Fruit fly (Drosophila melanogaster): ENCODE measurements around the gene CG15579.

CG15579 gene

DNA sequence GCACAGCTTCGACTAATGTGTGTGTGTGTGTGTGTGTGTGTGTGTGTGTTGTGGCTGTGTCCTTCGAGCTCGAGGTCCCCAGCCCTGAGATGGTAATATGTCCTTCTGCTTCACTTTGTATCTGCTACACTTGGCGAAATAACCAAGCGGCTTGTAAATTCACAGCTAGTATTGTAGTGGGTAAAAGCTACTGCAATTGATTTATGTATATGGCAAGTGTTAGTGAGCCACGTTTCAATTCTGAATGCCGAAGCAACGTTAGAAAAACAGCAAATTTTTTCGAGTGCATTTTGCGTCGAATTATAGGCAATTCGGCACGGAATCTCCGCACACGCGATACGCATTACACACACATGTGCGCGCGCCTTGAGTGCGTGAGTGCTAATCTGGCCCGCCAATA is 48.9 kb downstream of the CG15579 start (continued):
- no peak for TF ChIP-seq rib (GFP tag; IDR thresholded peaks at IDR 0.05)
- TF ChIP-seq CG11247 (GFP tag; IDR thresholded peaks at IDR 0.05) = no peak
- peak; percentile 21 for TF ChIP-seq CG12659 (GFP tag; optimal IDR thresholded peaks at IDR 0.05)
- no peak for TF ChIP-seq Dll (GFP tag; IDR thresholded peaks at IDR 0.05; ENCODE audit: partially characterized antibody)
- no peak for TF ChIP-seq C15 (GFP tag; IDR thresholded peaks at IDR 0.05)
- no peak for TF ChIP-seq CG9876 (GFP tag; optimal IDR thresholded peaks at IDR 0.05)
- peak; percentile 18 for TF ChIP-seq Sox100B (GFP tag; optimal IDR thresholded peaks at IDR 0.05)
- peak; percentile 72 for TF ChIP-seq Rfx (GFP tag; IDR thresholded peaks at IDR 0.05)
- no peak for TF ChIP-seq YL-1 (GFP tag; optimal IDR thresholded peaks at IDR 0.05)
- no peak for TF ChIP-seq CG6765 (GFP tag; optimal IDR thresholded peaks at IDR 0.05)
- TF ChIP-seq CG9797 (GFP tag; optimal IDR thresholded peaks at IDR 0.05) = no peak
- TF ChIP-seq slbo (GFP tag; IDR thresholded peaks at IDR 0.05) = peak; percentile 69
- peak; percentile 40 for TF ChIP-seq CG13624 (GFP tag; optimal IDR thresholded peaks at IDR 0.05)
- TF ChIP-seq hkb (optimal IDR thresholded peaks at IDR 0.05) = no peak
- TF ChIP-seq hkb (GFP tag; IDR thresholded peaks at IDR 0.05) = peak; percentile 44; the same call in 1 of the 2 replicates
- peak; percentile 23 for TF ChIP-seq Dek (tag; optimal IDR thresholded peaks at IDR 0.05)
- TF ChIP-seq CG10979 (tag; optimal IDR thresholded peaks at IDR 0.05) = peak; percentile 46
- no peak for TF ChIP-seq CG10462 (GFP tag; optimal IDR thresholded peaks at IDR 0.05)
- TF ChIP-seq H2.0 (GFP tag; IDR thresholded peaks at IDR 0.05) = peak; percentile 49; the same call in 1 of the 2 replicates
- TF ChIP-seq Six4 (GFP tag; optimal IDR thresholded peaks at IDR 0.05) = peak; percentile 16
- 0 out of 2 replicates have a peak, but pooled peaks have one; percentile 22 for TF ChIP-seq MBD-R2 (GFP tag; IDR thresholded peaks at IDR 0.05)
- peak; percentile 64 for TF ChIP-seq Fer3 (tag; optimal IDR thresholded peaks at IDR 0.05)
- TF ChIP-seq CG4424 (GFP tag; optimal IDR thresholded peaks at IDR 0.05) = peak; percentile 28
- peak; percentile 30 for TF ChIP-seq CG18619 (GFP tag; optimal IDR thresholded peaks at IDR 0.05)
- TF ChIP-seq CTCF (GFP tag; optimal IDR thresholded peaks at IDR 0.05) = no peak
- TF ChIP-seq CG13775 (GFP tag; optimal IDR thresholded peaks at IDR 0.05) = peak; percentile 19
- TF ChIP-seq caup (GFP tag; optimal IDR thresholded peaks at IDR 0.05; ENCODE audit: severe bottlenecking) = peak; percentile 63
- no peak for TF ChIP-seq CG8281 (tag; optimal IDR thresholded peaks at IDR 0.05)
- TF ChIP-seq sisA (GFP tag; IDR thresholded peaks at IDR 0.05) = peak; percentile 57
- TF ChIP-seq dmrt99B (tag; optimal IDR thresholded peaks at IDR 0.05) = peak; percentile 66
- TF ChIP-seq D (optimal IDR thresholded peaks at IDR 0.05) = no peak
- TF ChIP-seq D (GFP tag; optimal IDR thresholded peaks at IDR 0.05) = peak; percentile 37
- peak; percentile 87 for TF ChIP-seq sens (GFP tag)
- peak; percentile 7 for TF ChIP-seq CG16863 (GFP tag; optimal IDR thresholded peaks at IDR 0.05)
- TF ChIP-seq HLH54F (GFP tag; optimal IDR thresholded peaks at IDR 0.05) = peak; percentile 19
- peak; percentile 52 for TF ChIP-seq nmo (GFP tag; optimal IDR thresholded peaks at IDR 0.05)
- TF ChIP-seq CG6689 (GFP tag; IDR thresholded peaks at IDR 0.05) = peak; percentile 62; the same call in 1 of the 2 replicates
- TF ChIP-seq Atf-2 (GFP tag; optimal IDR thresholded peaks at IDR 0.05) = peak; percentile 1
- TF ChIP-seq Ets65A (GFP tag) = peak; percentile 95
- TF ChIP-seq CG9727 (GFP tag; optimal IDR thresholded peaks at IDR 0.05) = peak; percentile 26
- no peak for TF ChIP-seq otp (GFP tag; IDR thresholded peaks at IDR 0.05)
- TF ChIP-seq zen (tag; optimal IDR thresholded peaks at IDR 0.05) = peak; percentile 44
- peak; percentile 5 for TF ChIP-seq pb (GFP tag; optimal IDR thresholded peaks at IDR 0.05)
- no peak for TF ChIP-seq CG10431 (GFP tag; optimal IDR thresholded peaks at IDR 0.05)
- TF ChIP-seq CG10209 (GFP tag; optimal IDR thresholded peaks at IDR 0.05) = peak; percentile 37
- peak; percentile 52; the same call in 1 of the 2 replicates for TF ChIP-seq ranshi (GFP tag; IDR thresholded peaks at IDR 0.05)
- TF ChIP-seq Dbx (GFP tag; IDR thresholded peaks at IDR 0.05) = 0 out of 3 replicates have a peak, but pooled peaks have one; percentile 15
- TF ChIP-seq CG32772 (GFP tag; IDR thresholded peaks at IDR 0.05) = no peak
- peak; percentile 4 for TF ChIP-seq CG4707 (GFP tag; optimal IDR thresholded peaks at IDR 0.05)
- peak; percentile 35 for TF ChIP-seq repo (GFP tag; optimal IDR thresholded peaks at IDR 0.05)
- TF ChIP-seq Hand (GFP tag; optimal IDR thresholded peaks at IDR 0.05) = peak; percentile 32
- TF ChIP-seq wek (GFP tag; optimal IDR thresholded peaks at IDR 0.05) = peak; percentile 22

Measured in whole organism, embryonic.